Worm (Caenorhabditis elegans) whole organism, L4 larva: Measurements from ENCODE around the gene rpl-42.
"Not testable (repeated sequence)": the region's sequence is repeated elsewhere in the genome, so short reads cannot be mapped to it uniquely, and the experiment has no call there.

Experiments used
- F37D6.2 ChIP-seq: sonication (generic microtip); optimal IDR thresholded peaks from 2 replicates; lab custom pipeline; 2016; ENCODE audit warnings: mild to moderate bottlenecking, missing genetic modification characterization, missing compliant biosample characterization
- mep-1 ChIP-seq: fragments of 150-350 bp; sonication (generic microtip); optimal IDR thresholded peaks from 3 replicates; lab custom pipeline; 2014; ENCODE audit warnings: missing biosample characterization, missing genetic modification characterization
- set-16 ChIP-seq: fragments of 200-800 bp; sonication (Bioruptor generic); IDR thresholded peaks from 2 replicates; pipeline ENCODE4 v1.3.6; 2022; ENCODE audit warnings: missing genetic modification reagents, missing genetic modification characterization, missing compliant biosample characterization
- zag-1 ChIP-seq: fragments of 150-350 bp; optimal IDR thresholded peaks from 2 replicates; lab custom pipeline; 2014; ENCODE audit warnings: missing biosample characterization, missing genetic modification characterization

DNA sequence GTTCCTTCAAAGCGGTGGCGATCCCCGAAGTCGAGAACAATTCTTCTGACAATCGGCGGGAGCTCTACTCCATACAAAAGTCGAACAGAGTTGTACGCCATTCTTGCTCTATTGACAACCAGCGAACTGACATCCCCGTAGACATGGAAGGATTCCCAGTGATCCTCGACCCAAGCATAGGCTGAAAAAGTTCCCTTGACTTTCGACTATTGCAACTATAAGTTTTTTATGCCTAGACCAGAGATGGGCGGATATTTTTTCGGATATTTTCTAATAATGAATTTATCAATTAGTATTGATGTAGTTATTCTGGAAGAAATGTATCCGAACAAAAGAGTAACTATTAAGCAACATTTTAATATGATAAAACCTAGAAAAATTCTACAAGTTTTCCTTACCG, 29.3 kb downstream of the rpl-42 start, which contains the start of gene W10C6.2:
- not testable (repeated sequence) for TF ChIP-seq zag-1 (tag; lab: Kevin White, UChicago); mep-1; F37D6.2 (tag; lab: Kevin White, UChicago); set-16 (GFP tag; lab: Robert Waterston, UW)
